ENCODE assay signal across 1 fruit fly cellular context in the genomic region with DNA sequence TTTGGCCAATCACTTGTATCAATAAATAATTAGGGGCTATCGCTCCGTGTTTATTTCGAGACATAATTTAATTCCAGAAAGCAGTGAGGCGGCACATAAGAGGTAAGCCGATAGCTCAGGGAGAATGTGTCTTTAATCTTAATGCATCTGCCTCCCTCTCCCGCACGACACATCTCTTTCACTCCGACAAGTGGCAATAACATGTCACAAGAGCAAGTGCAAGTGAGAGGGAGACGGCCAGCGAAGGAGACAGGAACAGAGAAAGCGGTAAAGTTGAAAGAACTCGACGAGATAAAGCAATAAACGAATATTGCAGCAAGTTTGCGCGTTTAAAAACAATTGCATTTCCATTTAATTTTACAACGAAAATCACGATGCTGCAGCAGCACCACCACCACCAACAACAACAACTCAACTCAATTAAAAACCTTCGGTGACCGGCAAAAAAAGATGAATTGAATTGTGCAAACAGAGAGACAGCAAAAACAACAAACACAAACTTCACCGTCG.
TF ChIP-seq lines count a peak whose summit lies in the region.

No protein-coding gene starts in this region.

TF ChIP-seq in whole organism, prepupa, 60 proteins besides CTCF, POLR2A, EP300 and RAD21 (continued from another document):
- TF ChIP-seq CG7368 (GFP tag; optimal IDR thresholded peaks at IDR 0.05; lab: Kevin White, UChicago) = no peak
